Worm (Caenorhabditis elegans) whole organism, L4/young adult: Measurements from ENCODE around the gene srp-6.

ENCODE experiments used
- W03F9.2 ChIP-seq: fragments of 150-350 bp; optimal IDR thresholded peaks from 2 replicates; lab custom pipeline; 2014; ENCODE audit warnings: missing biosample characterization, missing genetic modification characterization
- dao-5 ChIP-seq: sonication (generic microtip); optimal IDR thresholded peaks from 2 replicates; lab custom pipeline; 2016; ENCODE audit warnings: missing genotype, missing genetic modification characterization, moderate library complexity, missing compliant biosample characterization
- him-1 ChIP-seq: sonication (generic microtip); optimal IDR thresholded peaks from 2 replicates; lab custom pipeline; 2016; ENCODE audit warnings: missing genotype, missing genetic modification reagents, missing genetic modification characterization, missing compliant biosample characterization

DNA sequence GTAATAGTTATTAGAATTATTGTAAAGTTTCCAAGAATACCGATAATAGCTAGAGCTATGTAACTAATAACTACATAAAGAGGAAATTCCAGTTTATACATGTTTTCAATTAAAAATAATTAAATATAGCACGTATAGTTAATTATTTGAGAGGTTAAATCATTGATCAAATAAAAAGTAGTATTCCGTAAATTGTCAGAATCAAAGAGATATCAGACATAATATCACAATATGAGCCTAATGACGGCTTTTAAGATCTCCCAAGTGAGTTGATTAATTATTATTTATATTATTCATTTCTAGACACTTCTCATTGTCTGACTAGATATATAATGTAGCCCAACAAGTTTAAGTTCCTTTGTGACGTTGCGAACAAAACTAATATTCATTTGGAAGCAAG, 6.5 kb downstream of the srp-6 start, which contains the start of gene srsx-24:
- TF ChIP-seq dao-5: no peak
- no peak for TF ChIP-seq W03F9.2 (tag; lab: Kevin White, UChicago)
- TF ChIP-seq him-1: no peak
